Worm (Caenorhabditis elegans): ENCODE results near the gene nrde-1.

nrde-1 gene

ce11 chrIII:3716073-3716659 is 2.9 kb downstream of the nrde-1 start:
- TF ChIP-seq efl-1 (optimal IDR thresholded peaks at IDR 0.05) (peak in 1 of 2 experiments; percentile 11), efl-1 (GFP tag; optimal IDR thresholded peaks at IDR 0.05 in 1 of 2) (no peak), elt-2 (tag; optimal IDR thresholded peaks at IDR 0.05) (no peak)

ce11 chrIII:3719564-3719963 is 6.3 kb downstream of the nrde-1 start, which contains the start of gene C14B1.8:
Gene C14B1.8, minus strand, starts transcription at chrIII:3719680.
- no peak for TF ChIP-seq hlh-4 (tag; optimal IDR thresholded peaks at IDR 0.05)
- peak; percentile 45 for TF ChIP-seq lin-15B (tag; optimal IDR thresholded peaks at IDR 0.05)
- TF ChIP-seq Y116A8C.19 (tag; optimal IDR thresholded peaks at IDR 0.05; ENCODE audit: borderline replicate concordance), result no peak
- no peak for TF ChIP-seq lsy-2 (tag; optimal IDR thresholded peaks at IDR 0.05)
- no peak for TF ChIP-seq ama-1 (optimal IDR thresholded peaks at IDR 0.05)
- no peak for TF ChIP-seq nhr-20 (tag; optimal IDR thresholded peaks at IDR 0.05)
- TF ChIP-seq ets-5 (GFP tag; IDR thresholded peaks at IDR 0.05), result no peak
- TF ChIP-seq efl-1 (optimal IDR thresholded peaks at IDR 0.05), result peak; percentile 43 to 45
- peak; percentile 35 to 47 for TF ChIP-seq efl-1 (GFP tag; optimal IDR thresholded peaks at IDR 0.05 in 1 of 2)
- TF ChIP-seq vab-15 (tag; optimal IDR thresholded peaks at IDR 0.05), result no peak
- no peak for TF ChIP-seq mep-1 (tag; optimal IDR thresholded peaks at IDR 0.05)
- TF ChIP-seq grh-1 (GFP tag; IDR thresholded peaks at IDR 0.05), result no peak
- no peak for TF ChIP-seq nhr-85 (tag)
- no peak for TF ChIP-seq egl-13 (tag; optimal IDR thresholded peaks at IDR 0.05)
- TF ChIP-seq snpc-4 (tag; optimal IDR thresholded peaks at IDR 0.05), result no peak
- peak; percentile 21 to 40 for TF ChIP-seq lin-35 (GFP tag; optimal IDR thresholded peaks at IDR 0.05)
- TF ChIP-seq nhr-76 (tag; optimal IDR thresholded peaks at IDR 0.05), result no peak
- TF ChIP-seq zag-1 (tag; optimal IDR thresholded peaks at IDR 0.05), result no peak
- no peak for TF ChIP-seq swsn-7 (tag; optimal IDR thresholded peaks at IDR 0.05)
- TF ChIP-seq sup-37 (GFP tag; optimal IDR thresholded peaks at IDR 0.05), result no peak
- no peak for TF ChIP-seq hpl-2 (GFP tag; optimal IDR thresholded peaks at IDR 0.05)
- peak in 1 of 3 experiments; percentile 57 for TF ChIP-seq dpl-1 (GFP tag; optimal IDR thresholded peaks at IDR 0.05)
- no peak for TF ChIP-seq tlp-1 (tag; optimal IDR thresholded peaks at IDR 0.05)
- TF ChIP-seq skn-1 (tag; optimal IDR thresholded peaks at IDR 0.05), result no peak
- TF ChIP-seq tbx-2 (tag; optimal IDR thresholded peaks at IDR 0.05), result no peak
- no peak for TF ChIP-seq ceh-90 (tag; optimal IDR thresholded peaks at IDR 0.05)
- TF ChIP-seq nhr-11 (tag; optimal IDR thresholded peaks at IDR 0.05), result no peak
- no peak for TF ChIP-seq isw-1 (GFP tag; IDR thresholded peaks at IDR 0.05)

ce11 chrIII:3723726-3724125 is 10.5 kb downstream of the nrde-1 start:
- TF ChIP-seq efl-1 (optimal IDR thresholded peaks at IDR 0.05) (peak in 1 of 2 experiments; percentile 44), efl-1 (GFP tag; optimal IDR thresholded peaks at IDR 0.05 in 1 of 2) (no peak), ztf-11 (tag; optimal IDR thresholded peaks at IDR 0.05) (no peak), nhr-77 (tag; optimal IDR thresholded peaks at IDR 0.05) (no peak), unc-86 (tag; optimal IDR thresholded peaks at IDR 0.05) (no peak), mef-2 (tag; optimal IDR thresholded peaks at IDR 0.05) (no peak)

ce11 chrIII:3724880-3725279 is 11.6 kb downstream of the nrde-1 start, which contains the start of gene C14B1.12:
Gene C14B1.12, minus strand, starts transcription at chrIII:3724980.
- TF ChIP-seq tbx-2 (tag; optimal IDR thresholded peaks at IDR 0.05) (no peak), ceh-88 (GFP tag; IDR thresholded peaks at IDR 0.05) (no peak), lin-13 (GFP tag; optimal IDR thresholded peaks at IDR 0.05) (no peak), unc-86 (tag; optimal IDR thresholded peaks at IDR 0.05) (no peak), hpl-2 (GFP tag; optimal IDR thresholded peaks at IDR 0.05) (no peak), fkh-8 (tag; optimal IDR thresholded peaks at IDR 0.05) (no peak), rnt-1 (tag; optimal IDR thresholded peaks at IDR 0.05) (no peak), snu-23 (GFP tag; optimal IDR thresholded peaks at IDR 0.05) (no peak), alr-1 (tag; optimal IDR thresholded peaks at IDR 0.05; ENCODE audit: borderline replicate concordance) (no peak), sox-4 (tag; optimal IDR thresholded peaks at IDR 0.05) (no peak), grh-1 (GFP tag; IDR thresholded peaks at IDR 0.05) (no peak), unc-30 (tag; optimal IDR thresholded peaks at IDR 0.05) (no peak)
